Fruit fly (Drosophila melanogaster) whole organism, larva: Measurements from ENCODE around the gene gro.

ENCODE experiments used
- noc ChIP-seq: fragments of 200-800 bp; sonication (Bioruptor generic); optimal IDR thresholded peaks from 3 replicates; lab custom pipeline; 2019; ENCODE audit warnings: missing biosample characterization, mild to moderate bottlenecking, missing genetic modification characterization, moderate library complexity

gro gene

dm6 chr3R:26007964-26008868 lies 33.3 kb upstream of the gro start:
- TF ChIP-seq noc (tag; lab: Kevin White, UChicago) = peak; percentile 56

dm6 chr3R:26008892-26009539 lies 32.5 kb upstream of the gro start:
- peak; percentile 85 for TF ChIP-seq noc (tag; lab: Kevin White, UChicago)

dm6 chr3R:26009766-26010414 lies 31.6 kb upstream of the gro start:
- TF ChIP-seq noc (tag; lab: Kevin White, UChicago) = no peak

- TF ChIP-seq noc (tag; lab: Kevin White, UChicago) = no peak
Observed at dm6 chr3R:26010628-26011027, 30.9 kb upstream of the gro start.

dm6 chr3R:26011542-26011941 lies 30.0 kb upstream of the gro start:
- TF ChIP-seq noc (tag; lab: Kevin White, UChicago) = no peak

dm6 chr3R:26012288-26012687 lies 29.2 kb upstream of the gro start:
- no peak for TF ChIP-seq noc (tag; lab: Kevin White, UChicago)

dm6 chr3R:26012801-26013663 lies 28.5 kb upstream of the gro start:
- TF ChIP-seq noc (tag; lab: Kevin White, UChicago) = peak; percentile 69

dm6 chr3R:26013664-26013948 lies 27.9 kb upstream of the gro start:
- TF ChIP-seq noc (tag; lab: Kevin White, UChicago) = no peak

- TF ChIP-seq noc (tag; lab: Kevin White, UChicago) = peak; percentile 65
Observed at dm6 chr3R:26014262-26014833, 27.2 kb upstream of the gro start, which contains the start of gene Kaz-m1. Gene Kaz-m1, plus strand, starts transcription at chr3R:26014721.

- no peak for TF ChIP-seq noc (tag; lab: Kevin White, UChicago)
Observed at dm6 chr3R:26017294-26017770, 24.2 kb upstream of the gro start.

dm6 chr3R:26017771-26018731 lies 23.5 kb upstream of the gro start:
- peak; percentile 43 for TF ChIP-seq noc (tag; lab: Kevin White, UChicago)

- TF ChIP-seq noc (tag; lab: Kevin White, UChicago) = no peak
Observed at dm6 chr3R:26019232-26019631, 22.3 kb upstream of the gro start.

- TF ChIP-seq noc (tag; lab: Kevin White, UChicago) = peak; percentile 22
Observed at dm6 chr3R:26020244-26021171, 21.0 kb upstream of the gro start.
